Fruit fly (Drosophila melanogaster): Measurements from ENCODE around the gene Dhc1.
A peak's percentile ranks its signal among the peaks of the same experiment; 100 is the strongest.

The Dhc1 gene

dm6 chr3R:9705008-9705628 lies 30.7 kb upstream of the Dhc1 start, which contains the start of gene Unc-115a (continued):
- TF ChIP-seq CG9932 (GFP tag; IDR thresholded peaks at IDR 0.05) = no peak
- TF ChIP-seq lov (optimal IDR thresholded peaks at IDR 0.05) = no peak
- no peak for TF ChIP-seq lov (GFP tag; IDR thresholded peaks at IDR 0.05)
- TF ChIP-seq Dek (tag; optimal IDR thresholded peaks at IDR 0.05) = peak; percentile 71
- no peak for TF ChIP-seq CG13287 (GFP tag; IDR thresholded peaks at IDR 0.05; ENCODE audit: partially characterized antibody)
- no peak for TF ChIP-seq CG4730 (GFP tag; IDR thresholded peaks at IDR 0.05)
- peak; percentile 43 for TF ChIP-seq NC2α (GFP tag; optimal IDR thresholded peaks at IDR 0.05)
- peak; percentile 35 for TF ChIP-seq CG12155 (GFP tag; optimal IDR thresholded peaks at IDR 0.05)
- no peak for TF ChIP-seq CG8765 (GFP tag; IDR thresholded peaks at IDR 0.05)
- peak; percentile 14 for TF ChIP-seq D19A (tag; optimal IDR thresholded peaks at IDR 0.05)
- peak; percentile 51 for TF ChIP-seq Hsf (GFP tag; optimal IDR thresholded peaks at IDR 0.05)
- TF ChIP-seq Six4 (GFP tag; optimal IDR thresholded peaks at IDR 0.05) = peak; percentile 23
- peak; percentile 73 for TF ChIP-seq CG15601 (tag; optimal IDR thresholded peaks at IDR 0.05)
- TF ChIP-seq Deaf1 (tag; optimal IDR thresholded peaks at IDR 0.05) = peak; percentile 96
- peak; percentile 17 for TF ChIP-seq dmrt11E (tag; optimal IDR thresholded peaks at IDR 0.05)
- no peak for TF ChIP-seq hb (GFP tag; IDR thresholded peaks at IDR 0.05; ENCODE audit: partially characterized antibody)
- peak; percentile 49 for TF ChIP-seq CG3995 (GFP tag; optimal IDR thresholded peaks at IDR 0.05)
- no peak for TF ChIP-seq CG1529 (GFP tag; optimal IDR thresholded peaks at IDR 0.05)
- no peak for TF ChIP-seq so (GFP tag; IDR thresholded peaks at IDR 0.05)
- no peak for TF ChIP-seq sima (GFP tag; optimal IDR thresholded peaks at IDR 0.05)
- peak; percentile 77 for TF ChIP-seq CG15479 (GFP tag; optimal IDR thresholded peaks at IDR 0.05)
- no peak for TF ChIP-seq zfh1 (GFP tag; IDR thresholded peaks at IDR 0.05)
- TF ChIP-seq Opbp (GFP tag; IDR thresholded peaks at IDR 0.05; ENCODE audit: partially characterized antibody) = no peak
- TF ChIP-seq CG9817 (tag; optimal IDR thresholded peaks at IDR 0.05) = peak; percentile 42
- no peak for TF ChIP-seq ap (GFP tag; IDR thresholded peaks at IDR 0.05)
- TF ChIP-seq CG4404 (GFP tag; IDR thresholded peaks at IDR 0.05) = no peak
- peak in 1 of 2 experiments; percentile 42 for TF ChIP-seq crp (GFP tag; optimal IDR thresholded peaks at IDR 0.05)
- TF ChIP-seq lbe (GFP tag; optimal IDR thresholded peaks at IDR 0.05) = peak; percentile 30
- no peak for TF ChIP-seq CG17802 (tag; optimal IDR thresholded peaks at IDR 0.05)
- TF ChIP-seq ems (GFP tag; optimal IDR thresholded peaks at IDR 0.05) = peak; percentile 17
- no peak for TF ChIP-seq CG3407 (GFP tag; optimal IDR thresholded peaks at IDR 0.05)
- TF ChIP-seq CG11247 (GFP tag; IDR thresholded peaks at IDR 0.05) = no peak
- TF ChIP-seq psq (GFP tag; optimal IDR thresholded peaks at IDR 0.05) = peak; percentile 23
- peak; percentile 93 for TF ChIP-seq cg (GFP tag; optimal IDR thresholded peaks at IDR 0.05)
- TF ChIP-seq bsh (GFP tag; optimal IDR thresholded peaks at IDR 0.05) = peak; percentile 38 to 57
- peak; percentile 29 for TF ChIP-seq CG12104 (GFP tag; optimal IDR thresholded peaks at IDR 0.05)
- no peak for TF ChIP-seq ham (GFP tag; IDR thresholded peaks at IDR 0.05)
- TF ChIP-seq Spps (tag; optimal IDR thresholded peaks at IDR 0.05) = no peak
- TF ChIP-seq CG6791 (GFP tag; IDR thresholded peaks at IDR 0.05; ENCODE audit: partially characterized antibody) = no peak
- no peak for TF ChIP-seq cas (GFP tag; IDR thresholded peaks at IDR 0.05)
- TF ChIP-seq maf-S (GFP tag; optimal IDR thresholded peaks at IDR 0.05) = peak; percentile 31
- no peak for TF ChIP-seq fru (optimal IDR thresholded peaks at IDR 0.05)
- no peak for TF ChIP-seq CG4854 (GFP tag; optimal IDR thresholded peaks at IDR 0.05)
- no peak for TF ChIP-seq CG11723 (GFP tag; optimal IDR thresholded peaks at IDR 0.05)
- no peak for TF ChIP-seq CG9876 (GFP tag; optimal IDR thresholded peaks at IDR 0.05)
- TF ChIP-seq unc-4 (GFP tag; IDR thresholded peaks at IDR 0.05; ENCODE audit: partially characterized antibody) = no peak
- peak; percentile 59 for TF ChIP-seq HLH54F (GFP tag; optimal IDR thresholded peaks at IDR 0.05)
- peak; percentile 35 for TF ChIP-seq CG13424 (tag; optimal IDR thresholded peaks at IDR 0.05)
- TF ChIP-seq CG18476 (GFP tag; optimal IDR thresholded peaks at IDR 0.05) = no peak
- no peak for TF ChIP-seq Dfd (GFP tag; optimal IDR thresholded peaks at IDR 0.05)
- peak; percentile 36 for TF ChIP-seq CG13775 (GFP tag; optimal IDR thresholded peaks at IDR 0.05)
